Fruit fly (Drosophila melanogaster) Kc167 (cell line): ENCODE measurements around the gene CG34448.

ENCODE experiments used
- Myc ChIP-seq: fragments of >200 bp; optimal IDR thresholded peaks from 2 replicates; lab custom pipeline; 2017; ENCODE audit warnings: missing external identifiers
- Sin3A ChIP-seq: fragments of >200 bp; optimal IDR thresholded peaks from 2 replicates; lab custom pipeline; 2018; ENCODE audit warnings: missing external identifiers
- h ChIP-seq: fragments of >200 bp; optimal IDR thresholded peaks from 3 replicates; lab custom pipeline; 2018; ENCODE audit warnings: missing external identifiers
- insv ChIP-seq: fragments of >200 bp; optimal IDR thresholded peaks from 3 replicates; lab custom pipeline; 2018; ENCODE audit warnings: missing external identifiers
- psq ChIP-seq: fragments of >200 bp; optimal IDR thresholded peaks from 2 replicates; lab custom pipeline; 2017; ENCODE audit warnings: missing external identifiers
- ttk ChIP-seq: sonication (Bioruptor generic); optimal IDR thresholded peaks from 2 replicates; lab custom pipeline; 2017; ENCODE audit warnings: missing external identifiers

CG34448 gene

DNA sequence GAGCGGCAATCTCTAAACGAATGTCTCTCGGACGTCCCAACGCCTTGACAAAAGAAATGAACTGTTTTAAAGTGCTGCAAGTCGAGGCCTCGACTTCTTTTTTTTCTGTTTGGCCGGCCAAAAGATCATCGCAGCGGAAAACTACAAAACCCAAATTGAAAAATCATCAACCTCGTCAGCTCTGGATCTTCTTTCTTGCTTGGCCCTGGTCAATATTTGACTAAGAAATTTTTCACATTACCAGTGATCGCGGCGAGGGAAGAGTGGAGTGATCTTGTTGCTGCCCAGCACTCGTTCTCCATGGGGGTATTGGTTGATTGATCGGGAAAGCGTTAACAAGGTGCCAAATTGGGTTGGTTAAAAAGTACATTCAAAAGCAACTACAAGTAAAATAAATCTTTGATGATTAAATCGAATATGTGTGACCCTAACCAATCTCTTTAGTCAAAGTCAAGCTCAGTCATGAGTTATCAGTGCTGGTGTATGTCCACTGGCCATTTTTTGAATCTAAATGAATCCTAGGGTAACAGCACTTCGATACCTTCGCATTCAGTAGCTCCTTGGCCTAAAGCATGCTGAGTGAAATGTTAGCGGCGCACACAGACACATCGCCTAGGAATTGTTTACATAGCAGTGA is 21.0 kb upstream of the CG34448 start:
- TF ChIP-seq Myc (no peak), psq (lab: Kevin White, UChicago) (no peak), h (lab: Kevin White, UChicago) (no peak), Sin3A (lab: Kevin White, UChicago) (no peak), insv (lab: Kevin White, UChicago) (no peak), ttk (lab: Kevin White, UChicago) (no peak)

DNA sequence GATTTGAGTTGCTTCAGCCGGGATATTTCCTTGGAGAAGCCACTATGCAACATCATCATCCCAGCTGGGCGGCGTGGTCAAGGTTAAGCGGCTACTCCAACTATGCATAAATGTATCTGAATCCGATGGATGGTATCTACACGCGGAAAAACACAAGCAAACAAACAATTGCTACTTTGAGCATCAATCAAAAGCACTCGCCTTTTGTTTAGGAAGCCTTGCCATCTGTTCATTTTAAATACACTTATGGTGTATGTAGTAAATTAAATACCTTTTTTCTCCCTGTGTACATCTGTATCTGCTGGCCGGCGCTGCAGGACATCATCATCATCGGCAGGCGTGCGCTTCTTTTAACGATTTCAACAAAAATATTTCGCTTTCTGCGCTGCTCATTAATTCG is 18.5 kb upstream of the CG34448 start:
- TF ChIP-seq ttk (lab: Kevin White, UChicago) (no peak), Myc (no peak), psq (lab: Kevin White, UChicago) (no peak), insv (lab: Kevin White, UChicago) (no peak)

DNA sequence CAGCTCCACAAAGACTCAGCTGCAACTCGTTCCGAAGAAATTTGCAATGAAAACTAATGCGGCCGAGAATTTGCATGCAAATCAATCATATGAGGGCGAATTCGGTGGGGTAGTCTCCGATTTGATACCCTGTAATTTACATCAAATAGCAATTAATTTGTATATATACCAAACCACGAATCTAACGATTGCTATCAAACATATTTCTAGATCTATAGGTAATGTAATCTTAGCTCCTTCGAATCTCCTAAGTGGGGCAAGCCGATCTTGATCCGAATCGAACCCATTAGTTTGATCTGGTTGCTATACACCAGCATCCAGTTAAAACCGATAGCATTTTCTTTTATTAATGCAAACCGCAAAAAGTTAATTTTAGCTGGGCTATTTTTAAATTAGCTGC is 16.5 kb upstream of the CG34448 start:
- TF ChIP-seq insv (lab: Kevin White, UChicago): no peak
- TF ChIP-seq Myc: no peak
- no peak for TF ChIP-seq h (lab: Kevin White, UChicago)
- TF ChIP-seq psq (lab: Kevin White, UChicago): no peak
- no peak for TF ChIP-seq Sin3A (lab: Kevin White, UChicago)
- no peak for TF ChIP-seq ttk (lab: Kevin White, UChicago)

DNA sequence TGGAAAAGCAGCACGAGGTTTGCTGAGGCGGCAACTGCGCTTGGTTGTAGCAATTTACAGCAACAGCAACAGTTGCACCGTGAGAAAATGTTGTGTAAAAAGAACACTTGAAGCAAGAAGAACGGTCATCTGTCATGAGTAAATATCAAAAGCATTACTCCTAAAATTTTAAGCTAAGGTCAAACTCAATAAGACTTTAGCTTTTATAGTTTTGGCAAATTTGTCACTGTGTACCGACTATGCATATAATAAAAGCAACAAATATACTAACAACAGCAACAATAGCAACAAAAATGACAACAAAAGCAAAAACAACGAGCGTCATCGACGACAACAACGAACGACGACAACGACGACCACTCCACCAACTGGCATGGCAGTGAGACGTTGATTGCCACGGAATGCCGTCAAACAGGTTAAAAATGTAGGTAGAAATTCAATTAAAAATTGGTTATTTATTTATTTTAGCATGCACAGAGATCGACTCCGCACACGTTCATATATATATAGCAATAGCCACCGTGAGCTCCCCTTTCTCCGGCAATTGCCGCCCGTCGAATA is 15.8 kb upstream of the CG34448 start:
- TF ChIP-seq insv (lab: Kevin White, UChicago) (no peak), ttk (lab: Kevin White, UChicago) (no peak), psq (lab: Kevin White, UChicago) (no peak), Myc (no peak), Sin3A (lab: Kevin White, UChicago) (no peak), h (lab: Kevin White, UChicago) (no peak)

dm6 chr2L:2432809-2433493 is 15.2 kb upstream of the CG34448 start:
- TF ChIP-seq Sin3A (lab: Kevin White, UChicago) (no peak), ttk (lab: Kevin White, UChicago) (no peak), h (lab: Kevin White, UChicago) (no peak), Myc (no peak), psq (lab: Kevin White, UChicago) (no peak), insv (lab: Kevin White, UChicago) (no peak)

dm6 chr2L:2430251-2430650 is 12.5 kb upstream of the CG34448 start:
- TF ChIP-seq Myc: no peak
- TF ChIP-seq insv (lab: Kevin White, UChicago): no peak
- no peak for TF ChIP-seq Sin3A (lab: Kevin White, UChicago)
- no peak for TF ChIP-seq psq (lab: Kevin White, UChicago)
- no peak for TF ChIP-seq h (lab: Kevin White, UChicago)
- no peak for TF ChIP-seq ttk (lab: Kevin White, UChicago)

dm6 chr2L:2429588-2429987 is 11.8 kb upstream of the CG34448 start:
- TF ChIP-seq ttk (lab: Kevin White, UChicago): no peak
- TF ChIP-seq h (lab: Kevin White, UChicago): no peak
- no peak for TF ChIP-seq insv (lab: Kevin White, UChicago)
- TF ChIP-seq psq (lab: Kevin White, UChicago): no peak
- no peak for TF ChIP-seq Myc
- TF ChIP-seq Sin3A (lab: Kevin White, UChicago): no peak

- TF ChIP-seq psq (lab: Kevin White, UChicago): no peak
- TF ChIP-seq h (lab: Kevin White, UChicago): no peak
- TF ChIP-seq Sin3A (lab: Kevin White, UChicago): no peak
- no peak for TF ChIP-seq Myc
- no peak for TF ChIP-seq ttk (lab: Kevin White, UChicago)
- TF ChIP-seq insv (lab: Kevin White, UChicago): no peak
Observed at dm6 chr2L:2428209-2428488, 10.4 kb upstream of the CG34448 start, which contains the start of gene dpp. TSS of gene dpp (plus strand) at chr2L:2428372.

DNA sequence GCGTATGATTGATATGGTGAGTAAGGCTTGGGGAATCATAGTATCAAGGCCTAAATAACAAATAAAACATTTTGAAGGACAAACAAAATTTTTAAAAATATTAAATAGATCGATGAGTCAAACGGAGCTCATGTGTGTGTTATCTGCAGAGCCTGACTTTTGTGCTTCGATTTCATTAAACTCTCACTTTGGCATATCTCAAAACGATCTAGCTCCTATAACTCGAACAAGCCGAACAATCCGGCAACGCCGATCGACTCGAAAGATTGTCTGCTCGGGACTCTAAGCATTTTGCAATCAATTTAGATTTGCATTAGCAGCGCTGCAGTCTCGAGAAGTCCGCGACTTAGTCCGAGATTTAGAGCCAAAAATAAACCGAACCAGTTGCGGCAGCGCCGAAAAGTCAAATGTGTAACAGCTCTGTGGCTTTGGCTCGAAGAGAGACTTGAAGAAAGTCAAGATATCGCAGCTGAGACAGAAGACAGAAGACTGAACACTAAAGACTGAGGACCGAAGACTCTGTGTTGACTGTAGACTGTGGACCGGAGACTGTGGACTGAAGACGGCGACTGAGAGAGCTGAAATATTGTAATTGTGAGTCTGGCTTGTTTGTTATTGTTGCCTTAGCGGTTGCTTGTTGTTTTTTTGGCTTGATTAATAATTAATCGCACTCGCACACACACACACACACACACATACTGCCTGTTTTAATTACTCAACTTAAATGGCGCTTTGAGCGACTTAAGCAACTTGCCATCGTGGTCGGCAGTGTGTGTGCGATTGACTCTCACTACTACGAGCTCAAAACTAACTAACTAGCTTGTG is 9.8 kb upstream of the CG34448 start:
- TF ChIP-seq psq (lab: Kevin White, UChicago) (no peak), Myc (no peak), insv (lab: Kevin White, UChicago) (no peak), ttk (lab: Kevin White, UChicago) (no peak), h (lab: Kevin White, UChicago) (no peak), Sin3A (lab: Kevin White, UChicago) (no peak)

- TF ChIP-seq h (lab: Kevin White, UChicago): no peak
- TF ChIP-seq insv (lab: Kevin White, UChicago): no peak
- no peak for TF ChIP-seq Myc
- no peak for TF ChIP-seq Sin3A (lab: Kevin White, UChicago)
- no peak for TF ChIP-seq ttk (lab: Kevin White, UChicago)
- TF ChIP-seq psq (lab: Kevin White, UChicago): no peak
Observed at dm6 chr2L:2426444-2427188, 8.9 kb upstream of the CG34448 start.
